Fruit fly (Drosophila melanogaster) whole organism, pupa: Measurements from ENCODE around the gene yellow-b.

Source experiments
- CG10348 ChIP-seq: fragments of 200-800 bp; sonication (Bioruptor generic); IDR thresholded peaks from 2 replicates; pipeline ENCODE4 v1.3.6; 2022; ENCODE audit warnings: missing biosample characterization, missing genetic modification characterization
- CG12605 ChIP-seq: fragments of 200-800 bp; sonication (Bioruptor generic); IDR thresholded peaks from 2 replicates; pipeline ENCODE4 v1.3.6; 2022; ENCODE audit warnings: missing biosample characterization, missing genetic modification characterization
- CG13204 ChIP-seq: fragments of 200-800 bp; sonication (Bioruptor generic); optimal IDR thresholded peaks from 2 replicates; lab custom pipeline; 2018; ENCODE audit warnings: missing biosample characterization, mild to moderate bottlenecking, missing genetic modification characterization, moderate library complexity
- CG14655 ChIP-seq: fragments of 200-800 bp; sonication (Bioruptor generic); optimal IDR thresholded peaks from 3 replicates; lab custom pipeline; 2017; ENCODE audit warnings: mild to moderate bottlenecking, missing biosample characterization, missing genetic modification reagents, missing genetic modification characterization
- CG15710 ChIP-seq: fragments of 200-800 bp; sonication (Bioruptor generic); optimal IDR thresholded peaks from 2 replicates; lab custom pipeline; 2018; ENCODE audit warnings: missing biosample characterization, mild to moderate bottlenecking, missing genetic modification characterization, moderate library complexity
- CG17806 ChIP-seq: fragments of 200-800 bp; sonication (Bioruptor generic); optimal IDR thresholded peaks from 2 replicates; lab custom pipeline; 2018; ENCODE audit warnings: missing biosample characterization, mild to moderate bottlenecking, missing genetic modification characterization, moderate library complexity
- CG32121 ChIP-seq: fragments of 200-800 bp; sonication (Bioruptor generic); IDR thresholded peaks from 2 replicates; pipeline ENCODE4 v1.3.6; 2022; ENCODE audit warnings: missing biosample characterization, missing genetic modification characterization
- CG34367 ChIP-seq: fragments of 200-800 bp; sonication (Bioruptor generic); optimal IDR thresholded peaks from 2 replicates; lab custom pipeline; 2018; ENCODE audit warnings: missing biosample characterization, mild to moderate bottlenecking, missing genetic modification characterization
- CG4496 ChIP-seq: fragments of 200-800 bp; sonication (Bioruptor generic); IDR thresholded peaks from 3 replicates; pipeline ENCODE4 v1.3.6; 2022; ENCODE audit warnings: missing biosample characterization, missing genetic modification characterization
- CG8159 ChIP-seq: fragments of 200-800 bp; sonication (Bioruptor generic); optimal IDR thresholded peaks from 3 replicates; lab custom pipeline; 2018; ENCODE audit warnings: missing biosample characterization, mild to moderate bottlenecking, missing genetic modification characterization, moderate library complexity
- CG8301 ChIP-seq: fragments of 200-800 bp; sonication (Bioruptor generic); optimal IDR thresholded peaks from 2 replicates; lab custom pipeline; 2018; ENCODE audit warnings: missing biosample characterization, mild to moderate bottlenecking, missing genetic modification characterization
- CG9948 ChIP-seq: fragments of 200-800 bp; sonication (Bioruptor generic); optimal IDR thresholded peaks from 2 replicates; lab custom pipeline; 2018; ENCODE audit warnings: missing biosample characterization, mild to moderate bottlenecking, missing genetic modification characterization, moderate library complexity
- D1 ChIP-seq: fragments of 200-800 bp; sonication (Bioruptor generic); optimal IDR thresholded peaks from 2 replicates; lab custom pipeline; 2018; ENCODE audit warnings: missing biosample characterization, mild to moderate bottlenecking, missing genetic modification characterization, moderate library complexity
- EcR ChIP-seq: fragments of 200-800 bp; sonication (Bioruptor generic); optimal IDR thresholded peaks from 3 replicates; lab custom pipeline; 2019; ENCODE audit warnings: missing biosample characterization, missing genetic modification characterization, mild to moderate bottlenecking, moderate library complexity, missing genetic modification reagents
- Ets98B ChIP-seq: fragments of 200-800 bp; sonication (Bioruptor generic); IDR thresholded peaks from 2 replicates; pipeline ENCODE4 v1.3.6; 2022; ENCODE audit warnings: missing biosample characterization, missing genetic modification characterization
- Pif1A ChIP-seq: fragments of 200-800 bp; sonication (Bioruptor generic); optimal IDR thresholded peaks from 3 replicates; lab custom pipeline; 2016; ENCODE audit warnings: missing biosample characterization, missing genetic modification characterization
- Pif1B ChIP-seq: fragments of 200-800 bp; sonication (Bioruptor generic); optimal IDR thresholded peaks from 3 replicates; lab custom pipeline; 2016; ENCODE audit warnings: missing biosample characterization, missing genetic modification characterization
- Snoo ChIP-seq: fragments of 200-800 bp; sonication (Bioruptor generic); optimal IDR thresholded peaks from 3 replicates; lab custom pipeline; 2017; ENCODE audit warnings: missing biosample characterization, mild to moderate bottlenecking, missing genetic modification characterization, inconsistent platforms
- fd96Ca ChIP-seq: fragments of 200-800 bp; sonication (Bioruptor generic); IDR thresholded peaks from 3 replicates; pipeline ENCODE4 v1.3.6; 2022; ENCODE audit warnings: missing biosample characterization, missing genetic modification characterization
- gl ChIP-seq: fragments of 200-800 bp; sonication (Bioruptor generic); optimal IDR thresholded peaks from 2 replicates; lab custom pipeline; 2018; ENCODE audit warnings: missing biosample characterization, mild to moderate bottlenecking, missing genetic modification characterization
- rn ChIP-seq: fragments of 200-800 bp; sonication (Bioruptor generic); IDR thresholded peaks from 2 replicates; pipeline ENCODE4 v1.3.6; 2022; ENCODE audit warnings: missing biosample characterization, missing genetic modification characterization

The yellow-b gene

dm6 chr2L:16719643-16720515, 34.3 kb upstream of the yellow-b start, which contains the start of gene Cyt-c-p:
Gene Cyt-c-p (plus strand): TSS chr2L:16719932.
- TF ChIP-seq CG15710 (tag; lab: Kevin White, UChicago) = no peak

dm6 chr2L:16720707-16721700, 33.1 kb upstream of the yellow-b start:
- peak; percentile 94 for TF ChIP-seq CG14655 (GFP tag; lab: Kevin White, UChicago)
- peak; percentile 92 for TF ChIP-seq CG12605
- TF ChIP-seq CG13204 (GFP tag; lab: Kevin White, UChicago) = no peak
- TF ChIP-seq CG15710 (tag; lab: Kevin White, UChicago) = peak; percentile 90
- peak; percentile 87 for TF ChIP-seq Snoo (tag; lab: Kevin White, UChicago)
- TF ChIP-seq CG8301 = peak; percentile 93
- TF ChIP-seq D1 = peak; percentile 69
- TF ChIP-seq CG32121 (GFP tag; lab: Robert Waterston, UW) = peak; percentile 97
- TF ChIP-seq CG17806 (tag; lab: Kevin White, UChicago) = peak; percentile 96
- TF ChIP-seq rn = peak; percentile 94
- peak; percentile 84 for TF ChIP-seq fd96Ca (GFP tag; lab: Robert Waterston, UW)
- TF ChIP-seq CG4496 (GFP tag; lab: Robert Waterston, UW) = peak; percentile 98
- peak; percentile 93 for TF ChIP-seq Pif1B (GFP tag; lab: Kevin White, UChicago)
- peak; percentile 96 for TF ChIP-seq Pif1A
- TF ChIP-seq Ets98B (GFP tag; lab: Robert Waterston, UW) = peak; percentile 96
- TF ChIP-seq CG9948 (tag; lab: Kevin White, UChicago) = peak; percentile 94
- peak; percentile 89 for TF ChIP-seq CG34367 (tag; lab: Kevin White, UChicago)
- TF ChIP-seq EcR (GFP tag; lab: Kevin White, UChicago) = peak; percentile 84
- peak; percentile 79 for TF ChIP-seq CG10348 (GFP tag; lab: Robert Waterston, UW)
- TF ChIP-seq gl (tag; lab: Kevin White, UChicago) = peak; percentile 83
- TF ChIP-seq CG8159 (tag; lab: Kevin White, UChicago) = peak; percentile 96

dm6 chr2L:16722596-16722995, 31.5 kb upstream of the yellow-b start:
- TF ChIP-seq CG4496 (GFP tag; lab: Robert Waterston, UW) (no peak), Snoo (tag; lab: Kevin White, UChicago) (no peak), gl (tag; lab: Kevin White, UChicago) (no peak), CG34367 (tag; lab: Kevin White, UChicago) (no peak), rn (no peak), CG32121 (GFP tag; lab: Robert Waterston, UW) (no peak), CG9948 (tag; lab: Kevin White, UChicago) (no peak), CG10348 (GFP tag; lab: Robert Waterston, UW) (no peak), CG12605 (no peak), CG8159 (tag; lab: Kevin White, UChicago) (no peak), CG14655 (GFP tag; lab: Kevin White, UChicago) (no peak)
- TF ChIP-seq, all 21 proteins: peak for 0

- TF ChIP-seq rn (no peak), fd96Ca (GFP tag; lab: Robert Waterston, UW) (no peak), CG34367 (tag; lab: Kevin White, UChicago) (no peak), CG9948 (tag; lab: Kevin White, UChicago) (no peak), CG17806 (tag; lab: Kevin White, UChicago) (no peak), Pif1A (no peak), CG4496 (GFP tag; lab: Robert Waterston, UW) (0 out of 3 replicates have a peak, but pooled peaks have one; percentile 33), Snoo (tag; lab: Kevin White, UChicago) (peak; percentile 26), CG14655 (GFP tag; lab: Kevin White, UChicago) (no peak), EcR (GFP tag; lab: Kevin White, UChicago) (no peak), CG8301 (no peak), CG32121 (GFP tag; lab: Robert Waterston, UW) (0 out of 2 replicates have a peak, but pooled peaks have one; percentile 38), Ets98B (GFP tag; lab: Robert Waterston, UW) (no peak), gl (tag; lab: Kevin White, UChicago) (peak; percentile 6), CG15710 (tag; lab: Kevin White, UChicago) (no peak)
These were observed 26.5 kb upstream of the yellow-b start, which contains the start of gene VhaSFD for dm6 chr2L:16727578-16728023. Gene VhaSFD (minus strand): TSS chr2L:16727826.

dm6 chr2L:16729556-16729955, 24.6 kb upstream of the yellow-b start, which contains the start of gene Tsen2:
Gene Tsen2 (plus strand): TSS chr2L:16729777.
- no peak for TF ChIP-seq CG34367 (tag; lab: Kevin White, UChicago)
- TF ChIP-seq CG14655 (GFP tag; lab: Kevin White, UChicago) = no peak
- no peak for TF ChIP-seq CG17806 (tag; lab: Kevin White, UChicago)
- TF ChIP-seq rn = no peak
- TF ChIP-seq CG8159 (tag; lab: Kevin White, UChicago) = no peak
- no peak for TF ChIP-seq CG4496 (GFP tag; lab: Robert Waterston, UW)
- TF ChIP-seq Snoo (tag; lab: Kevin White, UChicago) = no peak
- no peak for TF ChIP-seq D1
- TF ChIP-seq CG15710 (tag; lab: Kevin White, UChicago) = no peak
- TF ChIP-seq Pif1A = no peak
- no peak for TF ChIP-seq fd96Ca (GFP tag; lab: Robert Waterston, UW)
- TF ChIP-seq CG10348 (GFP tag; lab: Robert Waterston, UW) = no peak
- TF ChIP-seq CG32121 (GFP tag; lab: Robert Waterston, UW) = no peak
- no peak for TF ChIP-seq gl (tag; lab: Kevin White, UChicago)
- no peak for TF ChIP-seq CG13204 (GFP tag; lab: Kevin White, UChicago)
- TF ChIP-seq Pif1B (GFP tag; lab: Kevin White, UChicago) = no peak
- TF ChIP-seq Ets98B (GFP tag; lab: Robert Waterston, UW) = no peak
- TF ChIP-seq CG8301 = no peak
- no peak for TF ChIP-seq CG12605
